Worm (Caenorhabditis elegans) whole organism, L4 larva: ENCODE data around the gene spat-1.

Source experiments
- ZK546.5 ChIP-seq, 2 experiments: sonication (generic microtip); optimal IDR thresholded peaks; 2 replicates each; lab custom pipeline; 2017; ENCODE audit warnings: missing biosample characterization in 2 of 2, missing genetic modification characterization in 2 of 2
- fkh-10 ChIP-seq: fragments of 150-350 bp; optimal IDR thresholded peaks from 2 replicates; lab custom pipeline; 2014; ENCODE audit warnings: missing biosample characterization, missing genetic modification reagents, missing genetic modification characterization
- jun-1 ChIP-seq: fragments of 150-350 bp; optimal IDR thresholded peaks from 2 replicates; lab custom pipeline; 2014; ENCODE audit warnings: missing biosample characterization, missing genetic modification reagents, missing genetic modification characterization
- lin-1 ChIP-seq: fragments of 200-800 bp; sonication (Bioruptor generic); IDR thresholded peaks from 2 replicates; pipeline ENCODE4 v1.3.6; 2022; ENCODE audit warnings: missing genetic modification reagents, missing genetic modification characterization, missing compliant biosample characterization
- lin-38 ChIP-seq: fragments of 200-800 bp; sonication (Bioruptor generic); IDR thresholded peaks from 2 replicates; pipeline ENCODE4 v1.3.6; 2022; ENCODE audit warnings: missing genetic modification reagents, missing genetic modification characterization, missing compliant biosample characterization
- lsy-2 ChIP-seq, 2 experiments: fragments of 150-350 bp in 1 of 2; sonication (generic microtip) in 1 of 2; optimal IDR thresholded peaks; 2 replicates each; lab custom pipeline; 2014 to 2017; ENCODE audit warnings: missing biosample characterization in 2 of 2, missing genetic modification characterization in 2 of 2
- madf-5 ChIP-seq, 2 experiments: fragments of 200-800 bp; sonication (Bioruptor generic); IDR thresholded peaks; 2 replicates each; pipeline ENCODE4 v1.3.6; 2022; ENCODE audit warnings: missing compliant biosample characterization in 2 of 2, missing genetic modification characterization in 2 of 2
- mdl-1 ChIP-seq, 2 experiments: fragments of 150-350 bp in 1 of 2; sonication (generic microtip) in 1 of 2; optimal IDR thresholded peaks; 2 replicates each; lab custom pipeline; 2014 to 2017; ENCODE audit warnings: missing biosample characterization in 2 of 2, missing genetic modification characterization in 2 of 2
- nhr-111 ChIP-seq: fragments of 200-800 bp; sonication (Bioruptor generic); optimal IDR thresholded peaks from 2 replicates; lab custom pipeline; 2018; ENCODE audit warnings: mild to moderate bottlenecking, missing genetic modification characterization, missing compliant biosample characterization
- pha-4 ChIP-seq, 2 experiments: fragments of 150-350 bp in 1 of 2; fragments of 200-800 bp in 1 of 2; sonication (Bioruptor generic) in 1 of 2; IDR thresholded peaks in 1 of 2; optimal IDR thresholded peaks in 1 of 2; 2 replicates each; pipeline versions ENCODE4 v1.3.6 to Lab custom; 2014 to 2022; ENCODE audit warnings: missing genetic modification characterization in 2 of 2, missing genetic modification reagents in 2 of 2, missing biosample characterization in 1 of 2, missing compliant biosample characterization in 1 of 2
- tag-97 ChIP-seq: fragments of 200-800 bp; sonication (Bioruptor generic); IDR thresholded peaks from 2 replicates; pipeline ENCODE4 v1.3.6; 2022; ENCODE audit warnings: missing genetic modification characterization, missing compliant biosample characterization
- zfp-3 ChIP-seq: fragments of 200-800 bp; sonication (Bioruptor generic); conservative IDR thresholded peaks from 2 replicates; pipeline ENCODE4 v1.3.6; 2022; ENCODE audit warnings: missing genetic modification reagents, missing genetic modification characterization, missing compliant biosample characterization

- TF ChIP-seq lsy-2 (tag; optimal IDR thresholded peaks at IDR 0.05; lab: Kevin White, UChicago), result peak in 1 of 2 experiments; percentile 10
- no peak for TF ChIP-seq lin-1
- no peak for TF ChIP-seq ZK546.5 (tag; optimal IDR thresholded peaks at IDR 0.05; lab: Kevin White, UChicago)
- TF ChIP-seq tag-97 (GFP tag; lab: Robert Waterston, UW), result no peak
- TF ChIP-seq mdl-1 (tag; optimal IDR thresholded peaks at IDR 0.05; lab: Kevin White, UChicago), result no peak
- TF ChIP-seq zfp-3 (GFP tag; lab: Robert Waterston, UW), result no peak
- TF ChIP-seq fkh-10, result peak; percentile 10
- TF ChIP-seq jun-1 (tag; lab: Kevin White, UChicago), result no peak
- 0 out of 4 replicates have a peak, but pooled peaks of 1 of the 2 experiments have one; percentile 27 for TF ChIP-seq madf-5 (GFP tag; IDR thresholded peaks at IDR 0.05; lab: Robert Waterston, UW)
- TF ChIP-seq nhr-111 (GFP tag; lab: Kevin White, UChicago), result no peak
- TF ChIP-seq pha-4 (GFP tag; IDR thresholded peaks at IDR 0.05; lab: Robert Waterston, UW), result no peak
- no peak for TF ChIP-seq pha-4 (tag; optimal IDR thresholded peaks at IDR 0.05; lab: Kevin White, UChicago)
- TF ChIP-seq lin-38 (GFP tag; lab: Robert Waterston, UW), result no peak
These were observed 40.8 kb downstream of the spat-1 start for ce11 chrII:14569322-14569721.
